Fruit fly (Drosophila melanogaster) whole organism, embryonic: ENCODE measurements around the gene CG3815.

Experiments
- Blimp-1 ChIP-seq: fragments of 200-800 bp; sonication (Bioruptor generic); optimal IDR thresholded peaks from 3 replicates; lab custom pipeline; 2018; ENCODE audit warnings: missing biosample characterization, missing genetic modification characterization, mild to moderate bottlenecking, moderate library complexity, missing genetic modification reagents
- C15 ChIP-seq: fragments of 200-800 bp; sonication (Bioruptor generic); IDR thresholded peaks from 3 replicates; pipeline ENCODE4 v1.3.6; 2022; ENCODE audit warnings: missing biosample characterization, missing genetic modification characterization
- CG10565 ChIP-seq: fragments of 200-800 bp; sonication (Bioruptor generic); optimal IDR thresholded peaks from 3 replicates; lab custom pipeline; 2016; ENCODE audit warnings: missing biosample characterization, mild to moderate bottlenecking, missing genetic modification characterization
- CG10979 ChIP-seq: fragments of 200-800 bp; sonication (Bioruptor generic); optimal IDR thresholded peaks from 2 replicates; lab custom pipeline; 2018; ENCODE audit warnings: missing biosample characterization, mild to moderate bottlenecking, missing genetic modification characterization, moderate library complexity
- CG11247 ChIP-seq: fragments of 200-800 bp; sonication (Bioruptor generic); IDR thresholded peaks from 2 replicates; pipeline ENCODE4 v1.3.6; 2022; ENCODE audit warnings: missing biosample characterization, missing genetic modification characterization
- CG17186 ChIP-seq: fragments of 200-800 bp; sonication (Bioruptor generic); optimal IDR thresholded peaks from 3 replicates; lab custom pipeline; 2017; ENCODE audit warnings: missing biosample characterization, missing genetic modification reagents, missing genetic modification characterization
- CG17612 ChIP-seq: fragments of 200-800 bp; sonication (Bioruptor generic); IDR thresholded peaks from 2 replicates; pipeline ENCODE4 v1.3.6; 2022; ENCODE audit warnings: missing biosample characterization, missing genetic modification characterization
- CG1792 ChIP-seq: fragments of 200-800 bp; sonication (Bioruptor generic); optimal IDR thresholded peaks from 2 replicates; lab custom pipeline; 2016; ENCODE audit warnings: missing biosample characterization, missing genetic modification characterization
- CG2875 ChIP-seq: fragments of 200-800 bp; sonication (Bioruptor generic); optimal IDR thresholded peaks from 2 replicates; lab custom pipeline; 2017; ENCODE audit warnings: missing biosample characterization, mild to moderate bottlenecking, missing genetic modification characterization, missing genetic modification reagents
- CG31365 ChIP-seq: fragments of 200-800 bp; sonication (Bioruptor generic); optimal IDR thresholded peaks from 2 replicates; lab custom pipeline; 2018; ENCODE audit warnings: missing biosample characterization, mild to moderate bottlenecking, missing genetic modification characterization
- CG3726 ChIP-seq: fragments of 200-800 bp; sonication (Bioruptor generic); IDR thresholded peaks from 3 replicates; pipeline ENCODE4, ENCODE4 v1.3.6; 2022; ENCODE audit warnings: missing biosample characterization, missing genetic modification characterization
- CG43689 ChIP-seq: fragments of 200-800 bp; sonication (Bioruptor generic); IDR thresholded peaks from 2 replicates; pipeline ENCODE4 v1.3.6; 2022; ENCODE audit warnings: missing biosample characterization, missing genetic modification characterization
- CG4820 ChIP-seq: fragments of 200-800 bp; sonication (Bioruptor generic); optimal IDR thresholded peaks from 3 replicates; lab custom pipeline; 2016; ENCODE audit warnings: missing biosample characterization, missing genetic modification characterization
- CG6272 ChIP-seq: fragments of 200-800 bp; sonication (Bioruptor generic); IDR thresholded peaks from 2 replicates; pipeline ENCODE4 v1.3.6; 2022; ENCODE audit warnings: missing biosample characterization, missing genetic modification characterization
- CG6683 ChIP-seq: fragments of 200-800 bp; sonication (Bioruptor generic); optimal IDR thresholded peaks from 2 replicates; lab custom pipeline; 2017; ENCODE audit warnings: missing biosample characterization, mild to moderate bottlenecking, missing genetic modification characterization, missing genetic modification reagents
- CG9876 ChIP-seq: fragments of 200-800 bp; sonication (Bioruptor generic); optimal IDR thresholded peaks from 2 replicates; lab custom pipeline; 2016; ENCODE audit warnings: missing biosample characterization, missing genetic modification characterization
- Dll ChIP-seq: fragments of 200-800 bp; sonication (Bioruptor generic); IDR thresholded peaks from 4 replicates; pipeline ENCODE4 v1.3.6; 2022; ENCODE audit warnings: missing biosample characterization, missing genetic modification characterization; ENCODE audit not compliant: partially characterized antibody
- Elba2 ChIP-seq: fragments of 200-800 bp; sonication (Bioruptor generic); optimal IDR thresholded peaks from 3 replicates; lab custom pipeline; 2016; ENCODE audit warnings: missing biosample characterization, missing genetic modification characterization
- GATAe ChIP-seq: fragments of 200-800 bp; sonication (Bioruptor generic); conservative IDR thresholded peaks from 2 replicates; pipeline ENCODE4 v1.3.6; 2022; ENCODE audit warnings: missing biosample characterization, missing genetic modification characterization
- Gsc ChIP-seq: fragments of 200-800 bp; sonication (Bioruptor generic); IDR thresholded peaks from 2 replicates; pipeline ENCODE4 v1.3.6; 2022; ENCODE audit warnings: missing biosample characterization, missing genetic modification characterization
- Hand ChIP-seq: fragments of 200-800 bp; sonication (Bioruptor generic); optimal IDR thresholded peaks from 2 replicates; lab custom pipeline; 2017; ENCODE audit warnings: mild to moderate bottlenecking, missing biosample characterization, missing genetic modification reagents, missing genetic modification characterization
- Jarid2 ChIP-seq: fragments of 200-800 bp; sonication (Bioruptor generic); optimal IDR thresholded peaks from 3 replicates; lab custom pipeline; 2017; ENCODE audit warnings: mild to moderate bottlenecking, missing biosample characterization, missing genetic modification reagents, missing genetic modification characterization
- Lhr ChIP-seq: fragments of 200-800 bp; sonication (Bioruptor generic); optimal IDR thresholded peaks from 3 replicates; lab custom pipeline; 2017; ENCODE audit warnings: mild to moderate bottlenecking, missing biosample characterization, missing genetic modification reagents, missing genetic modification characterization
- Lim3 ChIP-seq: fragments of 200-800 bp; sonication (Bioruptor generic); IDR thresholded peaks from 2 replicates; pipeline ENCODE4 v1.3.6; 2022; ENCODE audit warnings: missing biosample characterization, missing genetic modification characterization
- MESR4 ChIP-seq: fragments of 200-800 bp; sonication (Bioruptor generic); optimal IDR thresholded peaks from 2 replicates; lab custom pipeline; 2018; ENCODE audit warnings: missing biosample characterization, mild to moderate bottlenecking, missing genetic modification characterization, moderate library complexity
- Med ChIP-seq: fragments of 200-800 bp; sonication (Bioruptor generic); peaks from one replicate; lab custom pipeline; 2016; ENCODE audit warnings: missing biosample characterization, missing genetic modification characterization, mild to moderate bottlenecking, inconsistent platforms, moderate library complexity
- NC2α ChIP-seq: fragments of 200-800 bp; sonication (Bioruptor generic); optimal IDR thresholded peaks from 2 replicates; lab custom pipeline; 2016; ENCODE audit warnings: missing biosample characterization, missing genetic modification characterization
- Trl ChIP-seq, 3 experiments: fragments of >200 bp in 2 of 3; fragments of 200-800 bp in 1 of 3; sonication (Bioruptor generic) in 1 of 3; optimal IDR thresholded peaks; 2 replicates in 1 of 3; 3 replicates in 2 of 3; lab custom pipeline; 2016 to 2017; ENCODE audit warnings: missing biosample characterization in 1 of 3, missing genetic modification characterization in 1 of 3
- az2 ChIP-seq: fragments of 200-800 bp; sonication (Bioruptor generic); optimal IDR thresholded peaks from 3 replicates; lab custom pipeline; 2016; ENCODE audit warnings: missing biosample characterization, missing genetic modification characterization
- cg ChIP-seq: fragments of 200-800 bp; sonication (Bioruptor generic); optimal IDR thresholded peaks from 3 replicates; lab custom pipeline; 2019; ENCODE audit warnings: missing biosample characterization, mild to moderate bottlenecking, missing genetic modification characterization, moderate library complexity
- ci ChIP-seq: fragments of 200-800 bp; sonication (Bioruptor generic); IDR thresholded peaks from 3 replicates; pipeline ENCODE4 v1.3.6; 2022; ENCODE audit warnings: missing biosample characterization, missing genetic modification characterization
- crol ChIP-seq: fragments of 200-800 bp; sonication (Bioruptor generic); IDR thresholded peaks from 2 replicates; pipeline ENCODE4 v1.3.6; 2022; ENCODE audit warnings: missing biosample characterization, missing genetic modification characterization
- danr ChIP-seq: fragments of 200-800 bp; sonication (Bioruptor generic); IDR thresholded peaks from 2 replicates; pipeline ENCODE4 v1.3.6; 2022; ENCODE audit warnings: missing biosample characterization, missing genetic modification characterization
- dmrt99B ChIP-seq: fragments of 200-800 bp; sonication (Bioruptor generic); optimal IDR thresholded peaks from 2 replicates; lab custom pipeline; 2018; ENCODE audit warnings: missing biosample characterization, mild to moderate bottlenecking, missing genetic modification characterization, moderate library complexity
- ewg ChIP-seq: fragments of 200-800 bp; sonication (Bioruptor generic); optimal IDR thresholded peaks from 3 replicates; lab custom pipeline; 2017; ENCODE audit warnings: mild to moderate bottlenecking, missing biosample characterization, missing genetic modification reagents, missing genetic modification characterization
- gcm ChIP-seq: fragments of 200-800 bp; sonication (Bioruptor generic); optimal IDR thresholded peaks from 2 replicates; lab custom pipeline; 2019; ENCODE audit warnings: missing biosample characterization, mild to moderate bottlenecking, missing genetic modification characterization, moderate library complexity
- ham ChIP-seq: fragments of 200-800 bp; sonication (Bioruptor generic); IDR thresholded peaks from 2 replicates; pipeline ENCODE4 v1.3.6; 2022; ENCODE audit warnings: missing biosample characterization, missing genetic modification characterization
- insv ChIP-seq, 2 experiments: fragments of 200-800 bp; sonication (Bioruptor generic); optimal IDR thresholded peaks; 3 replicates each; lab custom pipeline; 2016 to 2018; ENCODE audit warnings: missing biosample characterization in 2 of 2, missing genetic modification characterization in 2 of 2
- mam ChIP-seq: fragments of 200-800 bp; sonication (Bioruptor generic); optimal IDR thresholded peaks from 3 replicates; lab custom pipeline; 2016; ENCODE audit warnings: missing biosample characterization, missing genetic modification characterization
- nerfin-1 ChIP-seq: fragments of 200-800 bp; sonication (Bioruptor generic); optimal IDR thresholded peaks from 3 replicates; lab custom pipeline; 2019; ENCODE audit warnings: missing biosample characterization, mild to moderate bottlenecking, missing genetic modification characterization, moderate library complexity
- nom ChIP-seq: fragments of 200-800 bp; sonication (Bioruptor generic); optimal IDR thresholded peaks from 2 replicates; lab custom pipeline; 2017; ENCODE audit warnings: missing biosample characterization, missing genetic modification characterization, mild to moderate bottlenecking, moderate library complexity, missing genetic modification reagents
- pfk ChIP-seq: fragments of 200-800 bp; sonication (Bioruptor generic); optimal IDR thresholded peaks from 2 replicates; lab custom pipeline; 2018; ENCODE audit warnings: missing biosample characterization, mild to moderate bottlenecking, missing genetic modification characterization, moderate library complexity
- ro ChIP-seq: fragments of 200-800 bp; sonication (Bioruptor generic); IDR thresholded peaks from 2 replicates; pipeline ENCODE4 v1.3.6; 2022; ENCODE audit warnings: missing biosample characterization, missing genetic modification characterization
- sens ChIP-seq: fragments of 200-800 bp; sonication (Bioruptor generic); peaks from one replicate; lab custom pipeline; 2016; ENCODE audit warnings: missing biosample characterization, missing genetic modification characterization
- sens-2 ChIP-seq: fragments of 200-800 bp; sonication (Bioruptor generic); IDR thresholded peaks from 2 replicates; pipeline ENCODE4 v1.3.6; 2022; ENCODE audit warnings: missing biosample characterization, missing genetic modification characterization
- sim ChIP-seq: fragments of 200-800 bp; sonication (Bioruptor generic); IDR thresholded peaks from 2 replicates; pipeline ENCODE4 v1.3.6; 2022; ENCODE audit warnings: missing biosample characterization, missing genetic modification characterization
- slbo ChIP-seq: fragments of 200-800 bp; sonication (Bioruptor generic); IDR thresholded peaks from 2 replicates; pipeline ENCODE4 v1.3.6; 2022; ENCODE audit warnings: missing biosample characterization, missing genetic modification characterization
- sob ChIP-seq: fragments of 200-800 bp; sonication (Bioruptor generic); IDR thresholded peaks from 2 replicates; pipeline ENCODE4 v1.3.6; 2022; ENCODE audit warnings: missing biosample characterization, missing genetic modification characterization
- tin ChIP-seq: fragments of 200-800 bp; sonication (Bioruptor generic); optimal IDR thresholded peaks from 3 replicates; lab custom pipeline; 2016; ENCODE audit warnings: missing biosample characterization, missing genetic modification characterization
- tna ChIP-seq: fragments of 200-800 bp; sonication (Bioruptor generic); IDR thresholded peaks from 2 replicates; pipeline ENCODE4 v1.3.6; 2022; ENCODE audit warnings: missing biosample characterization, missing genetic modification characterization; ENCODE audit not compliant: partially characterized antibody
- unpg ChIP-seq: fragments of 200-800 bp; sonication (Bioruptor generic); optimal IDR thresholded peaks from 3 replicates; lab custom pipeline; 2018; ENCODE audit warnings: missing biosample characterization, mild to moderate bottlenecking, missing genetic modification characterization, moderate library complexity

Gene CG3815

dm6 chrX:6254617-6255349 is 40.4 kb upstream of the CG3815 start:
- no peak for TF ChIP-seq mam (GFP tag; lab: Kevin White, UChicago)
- TF ChIP-seq tna (GFP tag; lab: Robert Waterston, UW) = no peak
- TF ChIP-seq sim (GFP tag; lab: Robert Waterston, UW) = no peak
- TF ChIP-seq CG31365 (tag; lab: Kevin White, UChicago) = no peak
- TF ChIP-seq Trl (optimal IDR thresholded peaks at IDR 0.05; lab: Kevin White, UChicago) = no peak
- no peak for TF ChIP-seq Trl (GFP tag; optimal IDR thresholded peaks at IDR 0.05; lab: Kevin White, UChicago)
- peak; percentile 30 for TF ChIP-seq MESR4 (GFP tag; lab: Kevin White, UChicago)
- TF ChIP-seq sens (GFP tag; lab: Kevin White, UChicago) = peak; percentile 37
- TF ChIP-seq CG17612 (GFP tag; lab: Robert Waterston, UW) = no peak
- peak; percentile 67 for TF ChIP-seq crol
- TF ChIP-seq NC2α (GFP tag; lab: Kevin White, UChicago) = no peak
- no peak for TF ChIP-seq Blimp-1 (GFP tag; lab: Kevin White, UChicago)
- TF ChIP-seq sens-2 = no peak
- no peak for TF ChIP-seq dmrt99B
- TF ChIP-seq Med = peak; percentile 60
- TF ChIP-seq nom (GFP tag; lab: Kevin White, UChicago) = no peak
- TF ChIP-seq insv (GFP tag; optimal IDR thresholded peaks at IDR 0.05; lab: Kevin White, UChicago) = peak; percentile 84 to 95
- TF ChIP-seq ci = peak; percentile 25; the same call in 1 of the 3 replicates
- TF ChIP-seq CG10565 (GFP tag; lab: Kevin White, UChicago) = no peak
- no peak for TF ChIP-seq Dll (GFP tag; lab: Robert Waterston, UW)
- TF ChIP-seq ham (GFP tag; lab: Robert Waterston, UW) = no peak
- TF ChIP-seq Gsc (GFP tag; lab: Robert Waterston, UW) = no peak
- TF ChIP-seq tin (GFP tag; lab: Kevin White, UChicago) = no peak
- peak; percentile 19 for TF ChIP-seq nerfin-1 (tag; lab: Kevin White, UChicago)
- TF ChIP-seq Jarid2 = peak; percentile 4
- TF ChIP-seq CG2875 (GFP tag; lab: Kevin White, UChicago) = no peak
- no peak for TF ChIP-seq sob (GFP tag; lab: Robert Waterston, UW)
- TF ChIP-seq gcm (GFP tag; lab: Kevin White, UChicago) = no peak
- TF ChIP-seq Hand = no peak
- no peak for TF ChIP-seq pfk
- TF ChIP-seq Elba2 (GFP tag; lab: Kevin White, UChicago) = peak; percentile 83
- no peak for TF ChIP-seq CG9876 (GFP tag; lab: Kevin White, UChicago)
- TF ChIP-seq cg = peak; percentile 77
- no peak for TF ChIP-seq CG4820 (GFP tag; lab: Kevin White, UChicago)
- TF ChIP-seq unpg (GFP tag; lab: Kevin White, UChicago) = no peak
- no peak for TF ChIP-seq CG43689
- TF ChIP-seq GATAe = no peak
- TF ChIP-seq Lhr (GFP tag; lab: Kevin White, UChicago) = no peak
- TF ChIP-seq ro (GFP tag; lab: Robert Waterston, UW) = no peak

dm6 chrX:6255414-6255915 is 39.7 kb upstream of the CG3815 start, which contains the start of the genes Rbcn-3A and Spx:
Gene Rbcn-3A, minus strand, starts transcription at chrX:6255487.
Gene Spx, plus strand, starts transcription at chrX:6255822.
- TF ChIP-seq CG10979 (tag; lab: Kevin White, UChicago) (peak; percentile 2), az2 (peak; percentile 42), ewg (GFP tag; lab: Kevin White, UChicago) (no peak), Lim3 (no peak), CG17186 (GFP tag; lab: Kevin White, UChicago) (no peak), CG1792 (GFP tag; lab: Kevin White, UChicago) (no peak), C15 (GFP tag; lab: Robert Waterston, UW) (no peak), CG11247 (GFP tag; lab: Robert Waterston, UW) (no peak), CG6272 (GFP tag; lab: Robert Waterston, UW) (0 out of 2 replicates have a peak, but pooled peaks have one; percentile 18), danr (GFP tag; lab: Robert Waterston, UW) (no peak), CG3726 (no peak), Dll (GFP tag; lab: Robert Waterston, UW) (peak; percentile 94), slbo (GFP tag; lab: Robert Waterston, UW) (peak; percentile 69), CG6683 (GFP tag; lab: Kevin White, UChicago) (no peak)
